Fruit fly (Drosophila melanogaster) whole organism, embryonic: Measurements from ENCODE around the gene gukh.

Experiments used
- CG10543 ChIP-seq: fragments of 200-800 bp; sonication (Bioruptor generic); optimal IDR thresholded peaks from 3 replicates; lab custom pipeline; 2017; ENCODE audit warnings: missing biosample characterization, mild to moderate bottlenecking, missing genetic modification characterization, moderate library complexity
- CG11085 ChIP-seq: fragments of 200-800 bp; sonication (Bioruptor generic); IDR thresholded peaks from 2 replicates; pipeline ENCODE4 v1.3.6; 2022; ENCODE audit warnings: missing biosample characterization, missing genetic modification characterization
- CG12155 ChIP-seq: fragments of 200-800 bp; sonication (Bioruptor generic); optimal IDR thresholded peaks from 3 replicates; lab custom pipeline; 2016; ENCODE audit warnings: missing biosample characterization, missing genetic modification characterization
- CG13624 ChIP-seq: fragments of 200-800 bp; sonication (Bioruptor generic); optimal IDR thresholded peaks from 2 replicates; lab custom pipeline; 2016; ENCODE audit warnings: missing biosample characterization, missing genetic modification characterization
- CG15269 ChIP-seq: fragments of 200-800 bp; sonication (Bioruptor generic); optimal IDR thresholded peaks from 2 replicates; lab custom pipeline; 2018; ENCODE audit warnings: missing biosample characterization, mild to moderate bottlenecking, missing genetic modification characterization, moderate library complexity
- CG15696 ChIP-seq: fragments of 200-800 bp; sonication (Bioruptor generic); optimal IDR thresholded peaks from 2 replicates; lab custom pipeline; 2019; ENCODE audit warnings: missing biosample characterization, mild to moderate bottlenecking, missing genetic modification characterization, moderate library complexity
- CG18619 ChIP-seq: fragments of 200-800 bp; sonication (Bioruptor generic); optimal IDR thresholded peaks from 3 replicates; lab custom pipeline; 2017; ENCODE audit warnings: missing biosample characterization, mild to moderate bottlenecking, missing genetic modification characterization
- CG3995 ChIP-seq: fragments of 200-800 bp; sonication (Bioruptor generic); optimal IDR thresholded peaks from 3 replicates; lab custom pipeline; 2016; ENCODE audit warnings: missing biosample characterization, missing genetic modification characterization
- CG4360 ChIP-seq: fragments of 200-800 bp; sonication (Bioruptor generic); IDR thresholded peaks from 2 replicates; pipeline ENCODE4 v1.3.6; 2022; ENCODE audit warnings: missing biosample characterization, missing genetic modification characterization
- CG4404 ChIP-seq: fragments of 200-800 bp; sonication (Bioruptor generic); IDR thresholded peaks from 2 replicates; pipeline ENCODE4 v1.3.6; 2022; ENCODE audit warnings: missing biosample characterization, missing genetic modification characterization
- CG8478 ChIP-seq: fragments of >200 bp; optimal IDR thresholded peaks from 2 replicates; lab custom pipeline; 2018
- CG8924 ChIP-seq: fragments of 200-800 bp; optimal IDR thresholded peaks from 3 replicates; lab custom pipeline; 2019; ENCODE audit warnings: missing biosample characterization, mild to moderate bottlenecking, missing genetic modification characterization, moderate library complexity
- Dad ChIP-seq: fragments of 200-800 bp; sonication (Bioruptor generic); optimal IDR thresholded peaks from 3 replicates; lab custom pipeline; 2016; ENCODE audit warnings: missing biosample characterization, missing genetic modification characterization
- Dfd ChIP-seq, 2 experiments: fragments of >200 bp; optimal IDR thresholded peaks; 2 replicates each; lab custom pipeline; 2017; ENCODE audit warnings: missing biosample characterization in 2 of 2, missing genetic modification characterization in 2 of 2
- Doc3 ChIP-seq: fragments of 200-800 bp; sonication (Bioruptor generic); IDR thresholded peaks from 3 replicates; pipeline ENCODE4 v1.3.6; 2022; ENCODE audit warnings: missing biosample characterization, missing genetic modification characterization; ENCODE audit not compliant: partially characterized antibody
- Elba2 ChIP-seq: fragments of 200-800 bp; sonication (Bioruptor generic); optimal IDR thresholded peaks from 3 replicates; lab custom pipeline; 2016; ENCODE audit warnings: missing biosample characterization, missing genetic modification characterization
- Ets65A ChIP-seq: fragments of 200-800 bp; sonication (Bioruptor generic); peaks from one replicate; lab custom pipeline; 2016; ENCODE audit warnings: missing biosample characterization, missing genetic modification characterization
- Jarid2 ChIP-seq: fragments of 200-800 bp; sonication (Bioruptor generic); optimal IDR thresholded peaks from 3 replicates; lab custom pipeline; 2017; ENCODE audit warnings: mild to moderate bottlenecking, missing biosample characterization, missing genetic modification reagents, missing genetic modification characterization
- Kr ChIP-seq: fragments of 200-800 bp; sonication (Bioruptor generic); optimal IDR thresholded peaks from 2 replicates; lab custom pipeline; 2017; ENCODE audit warnings: missing biosample characterization, mild to moderate bottlenecking, missing genetic modification characterization
- Max ChIP-seq: fragments of 200-800 bp; sonication (Bioruptor generic); optimal IDR thresholded peaks from 2 replicates; lab custom pipeline; 2016; ENCODE audit warnings: missing biosample characterization, mild to moderate bottlenecking, missing genetic modification characterization
- Med ChIP-seq: fragments of 200-800 bp; sonication (Bioruptor generic); peaks from one replicate; lab custom pipeline; 2016; ENCODE audit warnings: missing biosample characterization, missing genetic modification characterization, mild to moderate bottlenecking, inconsistent platforms, moderate library complexity
- Nf-YC ChIP-seq: fragments of 200-800 bp; optimal IDR thresholded peaks from 3 replicates; lab custom pipeline; 2019; ENCODE audit warnings: missing biosample characterization, mild to moderate bottlenecking, missing genetic modification characterization, moderate library complexity
- Optix ChIP-seq: fragments of 200-800 bp; sonication (Bioruptor generic); IDR thresholded peaks from 3 replicates; pipeline ENCODE4 v1.3.6; 2022; ENCODE audit warnings: missing biosample characterization, missing genetic modification characterization
- Ptx1 ChIP-seq: fragments of 200-800 bp; sonication (Bioruptor generic); IDR thresholded peaks from 2 replicates; pipeline ENCODE4 v1.3.6; 2022; ENCODE audit warnings: missing biosample characterization, missing genetic modification characterization
- Sox100B ChIP-seq: fragments of 200-800 bp; sonication (Bioruptor generic); optimal IDR thresholded peaks from 3 replicates; lab custom pipeline; 2018; ENCODE audit warnings: missing biosample characterization, mild to moderate bottlenecking, missing genetic modification characterization
- Sry-β ChIP-seq: fragments of 200-800 bp; sonication (Bioruptor generic); optimal IDR thresholded peaks from 2 replicates; lab custom pipeline; 2018; ENCODE audit warnings: missing biosample characterization, mild to moderate bottlenecking, missing genetic modification characterization, moderate library complexity
- Stat92E ChIP-seq, 3 experiments: fragments of >200 bp in 2 of 3; fragments of 200-800 bp in 1 of 3; sonication (Bioruptor generic) in 1 of 3; optimal IDR thresholded peaks; 2 replicates each; lab custom pipeline; 2017 to 2019; ENCODE audit warnings: missing biosample characterization in 3 of 3, missing genetic modification characterization in 3 of 3, mild to moderate bottlenecking in 1 of 3, moderate library complexity in 1 of 3
- Trl ChIP-seq, 3 experiments: fragments of >200 bp in 2 of 3; fragments of 200-800 bp in 1 of 3; sonication (Bioruptor generic) in 1 of 3; optimal IDR thresholded peaks; 2 replicates in 1 of 3; 3 replicates in 2 of 3; lab custom pipeline; 2016 to 2017; ENCODE audit warnings: missing biosample characterization in 1 of 3, missing genetic modification characterization in 1 of 3
- aop ChIP-seq: fragments of 200-800 bp; sonication (Bioruptor generic); IDR thresholded peaks from 2 replicates; pipeline ENCODE4 v1.3.6; 2022; ENCODE audit warnings: missing biosample characterization, missing genetic modification characterization
- ap ChIP-seq: fragments of 200-800 bp; sonication (Bioruptor generic); IDR thresholded peaks from 2 replicates; pipeline ENCODE4 v1.3.6; 2022; ENCODE audit warnings: missing biosample characterization, missing genetic modification characterization
- btn ChIP-seq: fragments of 200-800 bp; sonication (Bioruptor generic); optimal IDR thresholded peaks from 2 replicates; lab custom pipeline; 2016; ENCODE audit warnings: missing biosample characterization, missing genetic modification characterization
- da ChIP-seq: fragments of 200-800 bp; sonication (Bioruptor generic); optimal IDR thresholded peaks from 2 replicates; lab custom pipeline; 2016; ENCODE audit warnings: missing biosample characterization, missing genetic modification characterization
- ftz-f1 ChIP-seq: fragments of 200-800 bp; sonication (Bioruptor generic); optimal IDR thresholded peaks from 2 replicates; lab custom pipeline; 2016; ENCODE audit warnings: missing biosample characterization, missing genetic modification characterization
- gcm ChIP-seq: fragments of 200-800 bp; sonication (Bioruptor generic); optimal IDR thresholded peaks from 2 replicates; lab custom pipeline; 2019; ENCODE audit warnings: missing biosample characterization, mild to moderate bottlenecking, missing genetic modification characterization, moderate library complexity
- gsb-n ChIP-seq: fragments of 200-800 bp; sonication (Bioruptor generic); optimal IDR thresholded peaks from 3 replicates; lab custom pipeline; 2018; ENCODE audit warnings: missing biosample characterization, mild to moderate bottlenecking, missing genetic modification characterization
- gt ChIP-seq: fragments of 200-800 bp; sonication (Bioruptor generic); IDR thresholded peaks from 2 replicates; pipeline ENCODE4 v1.3.6; 2022; ENCODE audit warnings: missing biosample characterization, missing genetic modification characterization
- jing ChIP-seq: fragments of 200-800 bp; sonication (Bioruptor generic); optimal IDR thresholded peaks from 2 replicates; lab custom pipeline; 2018; ENCODE audit warnings: missing biosample characterization, mild to moderate bottlenecking, missing genetic modification characterization
- ken ChIP-seq: fragments of 200-800 bp; sonication (Bioruptor generic); IDR thresholded peaks from 3 replicates; pipeline ENCODE4 v1.3.6; 2022; ENCODE audit warnings: missing biosample characterization, missing genetic modification characterization
- mam ChIP-seq: fragments of 200-800 bp; sonication (Bioruptor generic); optimal IDR thresholded peaks from 3 replicates; lab custom pipeline; 2016; ENCODE audit warnings: missing biosample characterization, missing genetic modification characterization
- mirr ChIP-seq: fragments of 200-800 bp; sonication (Bioruptor generic); optimal IDR thresholded peaks from 3 replicates; lab custom pipeline; 2018; ENCODE audit warnings: missing biosample characterization, mild to moderate bottlenecking, missing genetic modification characterization
- pfk ChIP-seq: fragments of 200-800 bp; sonication (Bioruptor generic); optimal IDR thresholded peaks from 2 replicates; lab custom pipeline; 2018; ENCODE audit warnings: missing biosample characterization, mild to moderate bottlenecking, missing genetic modification characterization, moderate library complexity
- pho ChIP-seq: fragments of 200-800 bp; sonication (Bioruptor generic); optimal IDR thresholded peaks from 2 replicates; lab custom pipeline; 2016; ENCODE audit warnings: missing biosample characterization, missing genetic modification characterization
- rib ChIP-seq: fragments of 200-800 bp; sonication (Bioruptor generic); IDR thresholded peaks from 2 replicates; pipeline ENCODE4 v1.3.6; 2022; ENCODE audit warnings: missing biosample characterization, missing genetic modification characterization
- ro ChIP-seq: fragments of 200-800 bp; sonication (Bioruptor generic); IDR thresholded peaks from 2 replicates; pipeline ENCODE4 v1.3.6; 2022; ENCODE audit warnings: missing biosample characterization, missing genetic modification characterization
- sd ChIP-seq: fragments of 200-800 bp; sonication (Bioruptor generic); optimal IDR thresholded peaks from 3 replicates; lab custom pipeline; 2018; ENCODE audit warnings: missing biosample characterization, mild to moderate bottlenecking, missing genetic modification characterization, moderate library complexity
- sens-2 ChIP-seq: fragments of 200-800 bp; sonication (Bioruptor generic); IDR thresholded peaks from 2 replicates; pipeline ENCODE4 v1.3.6; 2022; ENCODE audit warnings: missing biosample characterization, missing genetic modification characterization
- sima ChIP-seq: fragments of 200-800 bp; sonication (Bioruptor generic); optimal IDR thresholded peaks from 2 replicates; lab custom pipeline; 2016; ENCODE audit warnings: missing biosample characterization, missing genetic modification characterization
- sug ChIP-seq: fragments of 200-800 bp; optimal IDR thresholded peaks from 2 replicates; lab custom pipeline; 2019; ENCODE audit warnings: missing biosample characterization, mild to moderate bottlenecking, missing genetic modification characterization, moderate library complexity
- usp ChIP-seq: fragments of >200 bp; optimal IDR thresholded peaks from 2 replicates; lab custom pipeline; 2017; ENCODE audit warnings: missing biosample characterization, missing genetic modification characterization
- vvl ChIP-seq: fragments of 200-800 bp; sonication (Bioruptor generic); IDR thresholded peaks from 2 replicates; pipeline ENCODE4 v1.3.6; 2022; ENCODE audit warnings: missing biosample characterization, missing genetic modification characterization
- wek ChIP-seq: fragments of 200-800 bp; sonication (Bioruptor generic); optimal IDR thresholded peaks from 3 replicates; lab custom pipeline; 2018; ENCODE audit warnings: missing biosample characterization, mild to moderate bottlenecking, missing genetic modification characterization, moderate library complexity
- wor ChIP-seq: fragments of 200-800 bp; sonication (Bioruptor generic); IDR thresholded peaks from 2 replicates; pipeline ENCODE4 v1.3.6; 2022; ENCODE audit warnings: missing biosample characterization, missing genetic modification characterization
- yki ChIP-seq: fragments of >200 bp; optimal IDR thresholded peaks from 3 replicates; lab custom pipeline; 2018

gukh gene

DNA sequence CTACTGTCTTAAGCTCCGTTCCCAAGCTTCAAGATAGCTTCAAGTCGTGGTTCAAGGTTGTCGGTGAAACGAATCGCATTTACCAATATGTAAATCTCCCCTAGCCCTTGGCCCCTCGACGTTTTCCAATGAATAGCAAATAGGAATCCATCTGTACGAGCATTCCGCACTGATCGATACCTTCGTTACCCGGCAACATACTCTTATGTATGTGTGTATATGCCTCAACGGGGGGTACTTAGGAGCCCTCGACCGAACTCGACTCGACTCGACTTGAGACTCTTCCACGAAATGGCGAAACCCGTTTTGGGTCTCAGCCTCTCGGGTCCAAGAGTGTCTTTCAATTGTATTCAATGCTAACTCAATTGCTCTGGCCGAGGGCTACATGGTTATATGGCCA is 17.9 kb downstream of the gukh start:
- no peak for TF ChIP-seq CG3995 (GFP tag; lab: Kevin White, UChicago)
- no peak for TF ChIP-seq Trl (optimal IDR thresholded peaks at IDR 0.05; lab: Kevin White, UChicago)
- TF ChIP-seq Trl (GFP tag; optimal IDR thresholded peaks at IDR 0.05; lab: Kevin White, UChicago): no peak
- TF ChIP-seq Sry-β (GFP tag; lab: Kevin White, UChicago): no peak
- TF ChIP-seq CG12155 (GFP tag; lab: Kevin White, UChicago): no peak
- TF ChIP-seq ro (GFP tag; lab: Robert Waterston, UW): no peak
- no peak for TF ChIP-seq aop (GFP tag; lab: Robert Waterston, UW)
- TF ChIP-seq gsb-n: peak; percentile 21
- no peak for TF ChIP-seq mam (GFP tag; lab: Kevin White, UChicago)
- TF ChIP-seq ftz-f1 (GFP tag; lab: Kevin White, UChicago): peak; percentile 21
- TF ChIP-seq wek (GFP tag; lab: Kevin White, UChicago): no peak
- peak; percentile 11 for TF ChIP-seq sug (tag; lab: Kevin White, UChicago)
- TF ChIP-seq pfk (GFP tag; lab: Kevin White, UChicago): no peak
- no peak for TF ChIP-seq sima (GFP tag; lab: Kevin White, UChicago)
- TF ChIP-seq da (GFP tag; lab: Kevin White, UChicago): no peak
- TF ChIP-seq Sox100B (GFP tag; lab: Kevin White, UChicago): no peak
- no peak for TF ChIP-seq rib (GFP tag; lab: Robert Waterston, UW)
- no peak for TF ChIP-seq CG10543 (GFP tag; lab: Kevin White, UChicago)
- 0 out of 3 replicates have a peak, but pooled peaks have one; percentile 15 for TF ChIP-seq Doc3 (GFP tag; lab: Robert Waterston, UW)
- 0 out of 2 replicates have a peak, but pooled peaks have one; percentile 13 for TF ChIP-seq ap (GFP tag; lab: Robert Waterston, UW)
- TF ChIP-seq Ptx1 (GFP tag; lab: Robert Waterston, UW): no peak
- no peak for TF ChIP-seq Dad
- TF ChIP-seq Nf-YC (tag; lab: Kevin White, UChicago): no peak
- no peak for TF ChIP-seq CG15269 (tag; lab: Kevin White, UChicago)
- TF ChIP-seq gcm: no peak
- TF ChIP-seq Kr (GFP tag; lab: Kevin White, UChicago): no peak
- no peak for TF ChIP-seq CG8924
- no peak for TF ChIP-seq gt
- no peak for TF ChIP-seq wor (GFP tag; lab: Robert Waterston, UW)
- no peak for TF ChIP-seq CG4404 (GFP tag; lab: Robert Waterston, UW)
- TF ChIP-seq ken: no peak
- TF ChIP-seq CG11085: no peak
- no peak for TF ChIP-seq jing (GFP tag; lab: Kevin White, UChicago)
- TF ChIP-seq Med (GFP tag; lab: Kevin White, UChicago): peak; percentile 51
- TF ChIP-seq vvl (GFP tag; lab: Robert Waterston, UW): peak; percentile 54
- TF ChIP-seq CG13624 (GFP tag; lab: Kevin White, UChicago): no peak
- no peak for TF ChIP-seq pho
- TF ChIP-seq usp (GFP tag; lab: Kevin White, UChicago): no peak
- no peak for TF ChIP-seq CG4360 (GFP tag; lab: Robert Waterston, UW)
- no peak for TF ChIP-seq Max (GFP tag; lab: Kevin White, UChicago)
- TF ChIP-seq CG8478 (lab: Kevin White, UChicago): no peak
- TF ChIP-seq Ets65A (GFP tag; lab: Kevin White, UChicago): peak; percentile 81
- TF ChIP-seq CG15696: no peak
- TF ChIP-seq yki (lab: Kevin White, UChicago): no peak
- no peak for TF ChIP-seq Elba2
- no peak for TF ChIP-seq Dfd (GFP tag; optimal IDR thresholded peaks at IDR 0.05; lab: Kevin White, UChicago)
- peak; percentile 40 for TF ChIP-seq mirr (GFP tag; lab: Kevin White, UChicago)
- peak in 1 of 3 experiments; percentile 22 for TF ChIP-seq Stat92E (GFP tag; optimal IDR thresholded peaks at IDR 0.05; lab: Kevin White, UChicago)
- TF ChIP-seq btn (GFP tag; lab: Kevin White, UChicago): no peak
- no peak for TF ChIP-seq Optix
- TF ChIP-seq Jarid2 (GFP tag; lab: Kevin White, UChicago): no peak
- no peak for TF ChIP-seq CG18619 (GFP tag; lab: Kevin White, UChicago)
- TF ChIP-seq sens-2 (GFP tag; lab: Robert Waterston, UW): no peak
- peak; percentile 85 for TF ChIP-seq sd (tag; lab: Kevin White, UChicago)
